Fruit fly (Drosophila melanogaster): Measurements from ENCODE around the gene CG8915.

CG8915 gene

dm6 chrX:17292050-17292730 is 47.4 kb upstream of the CG8915 start (continued):
- TF ChIP-seq jumu (GFP tag; optimal IDR thresholded peaks at IDR 0.05) (peak; percentile 11), Dek (tag; optimal IDR thresholded peaks at IDR 0.05) (peak; percentile 59), CrebB (tag; optimal IDR thresholded peaks at IDR 0.05) (no peak), CG11247 (GFP tag; IDR thresholded peaks at IDR 0.05) (no peak), emc (GFP tag; optimal IDR thresholded peaks at IDR 0.05) (no peak), dmrt99B (tag; optimal IDR thresholded peaks at IDR 0.05) (peak; percentile 85), tll (GFP tag; optimal IDR thresholded peaks at IDR 0.05) (no peak), sna (GFP tag; IDR thresholded peaks at IDR 0.05; ENCODE audit: partially characterized antibody) (no peak), CG16863 (GFP tag; optimal IDR thresholded peaks at IDR 0.05) (peak; percentile 47), CG2129 (GFP tag; IDR thresholded peaks at IDR 0.05; ENCODE audit: partially characterized antibody) (no peak), fd64A (GFP tag; optimal IDR thresholded peaks at IDR 0.05) (peak; percentile 42), fd3F (GFP tag; optimal IDR thresholded peaks at IDR 0.05) (peak; percentile 64), Adf1 (GFP tag; IDR thresholded peaks at IDR 0.05) (no peak; the same call in 1 of the 2 replicates), dmrt11E (tag; optimal IDR thresholded peaks at IDR 0.05) (peak; percentile 4), CG7556 (GFP tag; optimal IDR thresholded peaks at IDR 0.05) (peak; percentile 75), mld (GFP tag; IDR thresholded peaks at IDR 0.05; ENCODE audit: partially characterized antibody) (no peak), zen (tag; optimal IDR thresholded peaks at IDR 0.05) (peak; percentile 34), CG2875 (GFP tag; optimal IDR thresholded peaks at IDR 0.05) (peak; percentile 44), wek (GFP tag; optimal IDR thresholded peaks at IDR 0.05) (peak; percentile 14), CG32532 (GFP tag; IDR thresholded peaks at IDR 0.05) (peak; percentile 58; the same call in 1 of the 2 replicates), tio (GFP tag; optimal IDR thresholded peaks at IDR 0.05) (peak; percentile 50), knrl (GFP tag; IDR thresholded peaks at IDR 0.05; ENCODE audit: partially characterized antibody) (no peak), CG34422 (GFP tag; IDR thresholded peaks at IDR 0.05) (0 out of 3 replicates have a peak, but pooled peaks have one; percentile 27), HmgZ (tag; optimal IDR thresholded peaks at IDR 0.05) (peak; percentile 68), CG17568 (GFP tag; optimal IDR thresholded peaks at IDR 0.05) (peak; percentile 50), ro (GFP tag; IDR thresholded peaks at IDR 0.05) (no peak), tgo (GFP tag; IDR thresholded peaks at IDR 0.05) (peak; percentile 66; the same call in 2 of the 3 replicates), CG9437 (GFP tag; optimal IDR thresholded peaks at IDR 0.05) (peak; percentile 71), Meics (GFP tag; optimal IDR thresholded peaks at IDR 0.05) (peak; percentile 82), Hsf (GFP tag; optimal IDR thresholded peaks at IDR 0.05) (peak; percentile 71), NfI (GFP tag; optimal IDR thresholded peaks at IDR 0.05) (peak; percentile 73), MTF-1 (GFP tag; optimal IDR thresholded peaks at IDR 0.05; ENCODE audit: borderline replicate concordance) (no peak), disco-r (GFP tag; optimal IDR thresholded peaks at IDR 0.05) (no peak), BEAF-32 (GFP tag; optimal IDR thresholded peaks at IDR 0.05) (peak; percentile 5), abd-A (tag; optimal IDR thresholded peaks at IDR 0.05) (no peak), CG18262 (tag; optimal IDR thresholded peaks at IDR 0.05) (peak; percentile 61), CG30020 (tag; optimal IDR thresholded peaks at IDR 0.05) (peak; percentile 17), CG31388 (GFP tag; optimal IDR thresholded peaks at IDR 0.05) (no peak), lab (GFP tag; optimal IDR thresholded peaks at IDR 0.05) (peak; percentile 82), CG8478 (optimal IDR thresholded peaks at IDR 0.05) (no peak), CG1233 (GFP tag; optimal IDR thresholded peaks at IDR 0.05) (peak; percentile 60), Gsc (GFP tag; IDR thresholded peaks at IDR 0.05) (no peak), Dip3 (GFP tag; optimal IDR thresholded peaks at IDR 0.05) (peak; percentile 62), amos (GFP tag; IDR thresholded peaks at IDR 0.05; ENCODE audit: partially characterized antibody) (no peak), kay (GFP tag; optimal IDR thresholded peaks at IDR 0.05) (peak; percentile 42), Bdp1 (GFP tag; optimal IDR thresholded peaks at IDR 0.05) (no peak), CG17912 (GFP tag; optimal IDR thresholded peaks at IDR 0.05) (no peak), Mad (GFP tag; optimal IDR thresholded peaks at IDR 0.05) (peak; percentile 36), aop (GFP tag; IDR thresholded peaks at IDR 0.05) (no peak)
